Worm (Caenorhabditis elegans): ENCODE data around the gene C34C12.6.

C34C12.6 gene

DNA sequence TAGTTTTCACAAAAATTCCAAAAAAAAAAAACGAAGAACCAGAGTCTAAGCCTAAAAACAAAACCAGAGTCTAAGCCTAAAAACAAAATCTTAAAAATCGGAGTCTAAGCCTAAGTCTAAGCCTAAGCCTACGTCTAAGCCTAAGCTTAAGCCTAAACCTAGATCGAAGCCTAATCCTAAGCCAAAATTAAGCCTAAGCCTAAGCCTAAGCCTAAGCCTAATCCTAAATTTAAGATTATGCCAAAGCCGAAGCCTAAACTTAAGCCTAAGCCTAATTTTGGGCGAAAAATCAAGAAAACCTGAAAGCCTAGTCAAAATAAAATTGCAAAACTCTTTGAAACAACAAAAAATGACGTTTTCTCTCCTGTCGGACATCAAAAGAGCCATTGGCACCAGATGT is 5.0 kb upstream of the C34C12.6 start:
- TF ChIP-seq unc-62 (GFP tag; optimal IDR thresholded peaks at IDR 0.05 in 1 of 2) (peak in 1 of 2 experiments; percentile 81), unc-62 (tag; optimal IDR thresholded peaks at IDR 0.05) (no peak), dpl-1 (GFP tag; optimal IDR thresholded peaks at IDR 0.05) (no peak)

DNA sequence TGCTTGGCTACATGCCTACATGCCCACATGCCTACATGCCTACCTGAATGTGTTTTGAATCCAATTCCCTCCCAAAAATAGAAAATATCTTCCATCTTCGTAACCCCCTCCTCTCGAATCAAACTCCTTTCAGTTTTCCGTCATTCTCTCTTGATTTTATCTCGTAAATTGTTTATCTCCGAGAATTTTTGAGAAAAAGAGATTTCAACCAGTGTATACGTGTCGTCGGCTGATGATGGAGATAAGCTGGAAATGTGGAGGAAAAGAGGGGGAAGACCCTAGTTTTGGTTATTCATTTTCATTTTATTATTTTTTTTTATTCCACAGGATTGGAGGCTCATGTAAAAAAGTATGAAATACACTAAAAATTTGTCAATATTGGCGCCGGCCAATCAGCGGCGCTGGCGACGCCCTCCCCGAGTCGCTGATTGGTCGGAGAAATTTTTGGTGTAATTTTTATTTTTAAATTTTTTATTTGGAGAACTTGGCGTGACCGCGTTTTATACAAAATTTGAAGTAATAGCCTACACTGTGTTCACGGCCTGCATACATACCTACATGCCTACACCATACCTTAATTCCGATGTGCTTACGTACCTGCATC is 3.5 kb upstream of the C34C12.6 start:
- TF ChIP-seq T20F7.1 (GFP tag; optimal IDR thresholded peaks at IDR 0.05) (no peak), zip-2 (tag; optimal IDR thresholded peaks at IDR 0.05) (no peak), nhr-28 (tag; optimal IDR thresholded peaks at IDR 0.05) (no peak), mdt-29 (GFP tag; IDR thresholded peaks at IDR 0.05) (no peak), zfp-2 (tag; optimal IDR thresholded peaks at IDR 0.05) (no peak)

DNA sequence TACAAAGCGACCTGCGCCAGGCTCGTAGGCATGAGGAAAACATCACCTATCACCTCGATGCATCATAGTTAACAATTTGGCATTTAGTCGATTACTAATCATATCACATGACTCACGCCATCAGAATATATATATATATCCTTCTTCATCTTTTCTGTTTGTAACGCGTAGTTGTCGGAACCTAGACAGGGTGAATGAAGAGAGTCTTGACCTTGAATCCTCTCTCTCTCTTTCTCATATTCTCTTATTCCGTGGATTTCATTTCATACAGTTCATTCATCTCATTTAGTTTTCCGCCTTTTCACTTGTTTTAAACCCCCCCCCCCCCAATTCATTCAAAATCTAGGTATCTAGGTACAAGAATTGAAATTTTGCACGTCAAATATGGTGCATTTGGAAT is 2.2 kb upstream of the C34C12.6 start:
- no peak for TF ChIP-seq nhr-41 (GFP tag; IDR thresholded peaks at IDR 0.05)
- peak; percentile 50 for TF ChIP-seq aha-1 (tag)
- TF ChIP-seq madf-9 (GFP tag; conservative IDR thresholded peaks at IDR 0.05): no peak
- TF ChIP-seq nhr-28 (tag; optimal IDR thresholded peaks at IDR 0.05): peak; percentile 6

DNA sequence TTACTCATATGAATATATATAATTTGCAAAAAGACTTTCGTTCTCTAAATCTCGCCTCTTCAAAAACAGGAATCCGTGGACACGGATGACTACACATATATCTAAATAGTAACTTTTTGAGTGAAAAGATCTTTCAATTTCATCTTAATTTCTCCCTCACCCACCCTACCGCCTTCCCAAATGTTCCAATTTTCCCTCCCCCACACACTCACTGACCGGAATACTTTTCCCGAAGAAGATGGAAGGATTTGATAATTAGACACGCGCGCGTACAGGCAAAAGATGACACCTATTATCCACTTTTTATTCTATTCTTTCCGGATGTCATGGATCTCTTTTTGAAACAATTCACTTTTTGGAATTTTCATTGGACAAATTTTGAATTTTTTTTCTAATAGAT is 1.4 kb upstream of the C34C12.6 start:
- TF ChIP-seq zip-2 (tag; optimal IDR thresholded peaks at IDR 0.05) (no peak), nhr-111 (GFP tag; optimal IDR thresholded peaks at IDR 0.05) (no peak), zfp-2 (tag; optimal IDR thresholded peaks at IDR 0.05) (no peak), aha-1 (tag) (no peak), fkh-10 (GFP tag; optimal IDR thresholded peaks at IDR 0.05) (no peak), F49E8.2 (tag; optimal IDR thresholded peaks at IDR 0.05; ENCODE audit: borderline replicate concordance) (no peak), duxl-1 (tag; optimal IDR thresholded peaks at IDR 0.05; ENCODE audit: poor library complexity) (no peak), daf-19 (GFP tag; conservative IDR thresholded peaks at IDR 0.05) (no peak), dmd-8 (GFP tag; IDR thresholded peaks at IDR 0.05) (no peak), lin-1 (GFP tag; IDR thresholded peaks at IDR 0.05) (no peak), skn-1 (tag; optimal IDR thresholded peaks at IDR 0.05) (no peak), daf-12 (tag; optimal IDR thresholded peaks at IDR 0.05) (no peak), hif-1 (tag; optimal IDR thresholded peaks at IDR 0.05) (no peak), tra-1 (GFP tag; IDR thresholded peaks at IDR 0.05) (no peak), madf-9 (GFP tag; conservative IDR thresholded peaks at IDR 0.05) (no peak)

DNA sequence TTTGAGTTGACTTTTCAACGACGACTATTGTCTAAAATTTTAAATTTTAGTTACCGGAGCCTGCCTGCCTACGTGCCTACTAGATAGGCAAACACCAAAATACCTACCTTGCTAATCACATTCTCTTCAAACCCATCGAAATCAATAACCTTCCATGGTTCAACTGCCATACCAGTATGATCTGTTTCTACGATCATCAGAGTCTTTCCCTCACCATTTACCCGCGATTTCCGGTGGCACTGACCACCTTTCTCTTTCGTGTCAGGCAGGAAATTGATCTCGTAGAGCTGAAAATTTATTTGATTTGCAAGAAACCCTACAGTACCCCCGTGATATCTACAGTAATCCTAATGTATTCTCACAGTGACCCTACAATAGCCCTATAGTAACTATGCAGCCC is 2.6 kb downstream of the C34C12.6 start:
- TF ChIP-seq ceh-44 (GFP tag; IDR thresholded peaks at IDR 0.05) (0 out of 2 replicates have a peak, but pooled peaks have one; percentile 28), saeg-2 (GFP tag; IDR thresholded peaks at IDR 0.05) (no peak), lin-39 (tag; optimal IDR thresholded peaks at IDR 0.05) (no peak), Y75B8A.6 (GFP tag; IDR thresholded peaks at IDR 0.05) (no peak), snpc-4 (tag; optimal IDR thresholded peaks at IDR 0.05) (no peak), aha-1 (tag) (peak; percentile 70), F10B5.3 (tag; optimal IDR thresholded peaks at IDR 0.05) (no peak), nhr-42 (GFP tag; IDR thresholded peaks at IDR 0.05) (no peak), ZK337.2 (GFP tag; IDR thresholded peaks at IDR 0.05) (no peak)

DNA sequence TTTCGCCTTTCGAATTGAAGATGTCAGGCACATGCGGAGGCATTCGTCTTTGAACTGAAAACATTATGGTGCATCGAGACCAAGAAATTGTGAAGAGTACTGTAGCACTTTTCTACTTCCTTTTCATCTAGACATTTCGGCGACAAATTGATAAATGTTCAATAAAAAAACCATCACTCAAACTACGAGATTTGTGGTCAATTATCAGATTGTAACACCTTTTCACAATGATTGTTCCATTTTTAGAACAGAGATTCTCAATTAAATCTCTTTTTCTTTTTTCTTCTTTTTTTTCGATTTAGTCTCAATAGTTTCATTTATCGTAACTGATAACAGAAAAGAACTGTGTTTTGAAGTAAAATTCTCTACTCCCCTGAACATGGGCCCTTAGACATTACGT is 3.7 kb downstream of the C34C12.6 start:
- TF ChIP-seq mep-1 (tag; optimal IDR thresholded peaks at IDR 0.05) (no peak), pqm-1 (tag; optimal IDR thresholded peaks at IDR 0.05) (no peak), duxl-1 (tag; optimal IDR thresholded peaks at IDR 0.05; ENCODE audit: poor library complexity) (no peak), lsy-2 (tag; optimal IDR thresholded peaks at IDR 0.05) (peak in 1 of 2 experiments; percentile 12), nhr-102 (tag; optimal IDR thresholded peaks at IDR 0.05) (no peak), madf-5 (GFP tag; IDR thresholded peaks at IDR 0.05) (no peak), F26F4.8 (GFP tag; conservative IDR thresholded peaks at IDR 0.05) (no peak), egl-27 (tag; optimal IDR thresholded peaks at IDR 0.05) (no peak), nhr-111 (GFP tag; optimal IDR thresholded peaks at IDR 0.05) (no peak), nhr-42 (GFP tag; IDR thresholded peaks at IDR 0.05) (no peak), daf-8 (GFP tag; IDR thresholded peaks at IDR 0.05) (no peak), php-3 (GFP tag; IDR thresholded peaks at IDR 0.05) (no peak), ceh-44 (GFP tag; IDR thresholded peaks at IDR 0.05) (no peak), fos-1 (tag; optimal IDR thresholded peaks at IDR 0.05) (no peak), zip-11 (GFP tag; IDR thresholded peaks at IDR 0.05) (no peak), ces-1 (GFP tag; optimal IDR thresholded peaks at IDR 0.05) (no peak), zip-2 (tag; optimal IDR thresholded peaks at IDR 0.05) (no peak), mes-2 (tag; optimal IDR thresholded peaks at IDR 0.05; ENCODE audit: poor library complexity, severe bottlenecking) (no peak), aha-1 (tag) (no peak)
